Worm (Caenorhabditis elegans): Measurements from ENCODE around the gene C29F5.1.

The C29F5.1 gene

DNA sequence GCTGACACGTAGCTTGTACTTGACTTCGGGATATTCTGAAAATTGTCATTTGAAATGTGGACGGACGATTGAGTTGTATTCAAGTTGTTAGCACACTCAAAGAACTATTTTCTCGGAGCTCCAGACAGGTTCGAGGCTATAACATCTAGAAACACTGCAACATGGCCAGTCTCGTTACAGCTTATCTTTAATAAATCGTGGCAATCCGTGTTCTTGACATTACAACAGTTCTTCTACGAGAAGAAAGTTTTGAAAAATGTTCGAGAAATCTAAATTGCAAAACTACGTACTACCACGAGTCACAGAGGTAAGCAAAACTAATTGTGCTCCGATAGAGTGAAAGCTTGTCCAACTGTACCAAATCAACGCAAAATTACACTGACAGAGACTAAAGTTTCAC, 18.8 kb downstream of the C29F5.1 start:
- TF ChIP-seq elt-1 (tag; optimal IDR thresholded peaks at IDR 0.05) (no peak), egl-27 (tag; optimal IDR thresholded peaks at IDR 0.05) (no peak), nhr-129 (tag; optimal IDR thresholded peaks at IDR 0.05) (no peak), nhr-237 (tag; optimal IDR thresholded peaks at IDR 0.05) (no peak), gmeb-1 (tag; optimal IDR thresholded peaks at IDR 0.05) (no peak), skn-1 (tag; optimal IDR thresholded peaks at IDR 0.05) (no peak), fos-1 (tag; optimal IDR thresholded peaks at IDR 0.05) (no peak), ztf-1 (GFP tag; conservative IDR thresholded peaks at IDR 0.05) (no peak), lin-13 (GFP tag; optimal IDR thresholded peaks at IDR 0.05) (no peak), nhr-77 (tag; optimal IDR thresholded peaks at IDR 0.05) (no peak), lsy-2 (tag; optimal IDR thresholded peaks at IDR 0.05) (no peak), R02D3.7 (tag; optimal IDR thresholded peaks at IDR 0.05) (no peak), blmp-1 (tag; optimal IDR thresholded peaks at IDR 0.05; ENCODE audit: insufficient read depth) (no peak)

DNA sequence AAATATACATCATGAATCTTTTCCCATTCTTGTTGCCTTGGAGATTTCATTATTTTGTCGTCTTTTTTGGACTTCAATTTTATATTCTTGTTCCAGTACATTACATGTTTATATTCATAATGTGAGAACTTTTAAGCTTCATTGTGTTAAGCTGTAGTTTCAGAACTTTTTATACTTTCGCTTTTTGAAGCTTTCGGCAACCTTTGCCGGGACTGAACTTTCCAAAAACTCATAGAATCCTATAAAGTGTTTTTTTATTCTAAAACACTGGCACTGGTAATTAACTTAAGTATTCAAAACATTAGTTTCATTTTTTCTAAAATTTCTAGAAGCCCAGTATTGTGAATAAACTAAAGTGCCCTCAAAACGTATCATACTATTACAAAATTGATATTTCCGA, 19.7 kb downstream of the C29F5.1 start, which contains the start of gene C32D5.4:
C32D5.4 (minus strand) TSS at position 101 of the 400 bp plus-strand sequence.
- no peak for TF ChIP-seq nhr-12 (tag; optimal IDR thresholded peaks at IDR 0.05)

ce11 chrII:6324086-6324485, 20.8 kb downstream of the C29F5.1 start, which contains the start of gene sma-6:
Gene sma-6 (plus strand): TSS chrII:6324484.
- TF ChIP-seq fos-1 (tag; optimal IDR thresholded peaks at IDR 0.05): peak; percentile 32
- peak; percentile 50 for TF ChIP-seq sma-3 (GFP tag; optimal IDR thresholded peaks at IDR 0.05)
- TF ChIP-seq sem-4 (tag; optimal IDR thresholded peaks at IDR 0.05): no peak

DNA sequence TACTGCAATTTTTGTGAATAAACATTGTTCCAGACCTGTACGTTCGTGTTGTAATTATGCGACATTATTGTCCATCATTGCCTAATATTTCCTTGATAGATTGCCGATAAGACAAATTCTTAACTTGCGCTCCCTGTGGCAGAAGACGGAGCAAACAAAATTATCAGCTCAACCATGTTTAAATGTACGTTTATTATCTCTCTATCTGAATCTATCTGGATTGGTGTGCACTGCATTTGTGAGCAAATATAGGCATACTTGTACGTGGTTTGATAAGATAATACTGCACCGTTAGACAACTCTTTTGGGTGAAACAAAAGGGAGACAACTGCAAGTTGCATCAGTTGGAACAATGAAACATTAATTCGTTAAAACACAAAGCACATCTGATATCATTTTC, 24.0 kb downstream of the C29F5.1 start:
- TF ChIP-seq fos-1 (tag; optimal IDR thresholded peaks at IDR 0.05) (peak; percentile 91), mbf-1 (tag; optimal IDR thresholded peaks at IDR 0.05) (no peak), blmp-1 (tag; optimal IDR thresholded peaks at IDR 0.05; ENCODE audit: insufficient read depth) (no peak), peb-1 (tag; optimal IDR thresholded peaks at IDR 0.05) (no peak), ztf-1 (GFP tag; conservative IDR thresholded peaks at IDR 0.05) (no peak), nhr-6 (tag; optimal IDR thresholded peaks at IDR 0.05) (no peak), Y55F3AM.14 (GFP tag; optimal IDR thresholded peaks at IDR 0.05) (no peak), lin-13 (GFP tag; optimal IDR thresholded peaks at IDR 0.05) (no peak), unc-62 (GFP tag; optimal IDR thresholded peaks at IDR 0.05) (no peak), ztf-11 (tag; optimal IDR thresholded peaks at IDR 0.05) (no peak), unc-55 (GFP tag; optimal IDR thresholded peaks at IDR 0.05) (no peak), nhr-21 (tag; optimal IDR thresholded peaks at IDR 0.05) (no peak), R02D3.7 (tag; optimal IDR thresholded peaks at IDR 0.05) (no peak), aly-2 (tag; optimal IDR thresholded peaks at IDR 0.05) (no peak), alr-1 (tag; optimal IDR thresholded peaks at IDR 0.05) (no peak), ceh-82 (tag; optimal IDR thresholded peaks at IDR 0.05) (no peak), nhr-23 (tag; optimal IDR thresholded peaks at IDR 0.05) (no peak), ztf-4 (tag; optimal IDR thresholded peaks at IDR 0.05) (no peak), nhr-237 (tag; optimal IDR thresholded peaks at IDR 0.05) (no peak), elt-1 (tag; optimal IDR thresholded peaks at IDR 0.05) (no peak), lin-39 (tag; optimal IDR thresholded peaks at IDR 0.05) (no peak), lin-11 (tag; optimal IDR thresholded peaks at IDR 0.05) (no peak), ZK546.5 (tag; optimal IDR thresholded peaks at IDR 0.05) (no peak), ceh-16 (tag; optimal IDR thresholded peaks at IDR 0.05) (no peak), nhr-12 (tag; optimal IDR thresholded peaks at IDR 0.05) (no peak), nhr-129 (tag; optimal IDR thresholded peaks at IDR 0.05) (no peak), sma-9 (GFP tag; optimal IDR thresholded peaks at IDR 0.05) (peak; percentile 67), sma-9 (tag; optimal IDR thresholded peaks at IDR 0.05) (no peak), crh-2 (tag; optimal IDR thresholded peaks at IDR 0.05) (peak; percentile 70), nhr-77 (tag; optimal IDR thresholded peaks at IDR 0.05) (no peak), F13H6.1 (tag; optimal IDR thresholded peaks at IDR 0.05) (peak; percentile 57), unc-39 (tag; optimal IDR thresholded peaks at IDR 0.05) (no peak), mdl-1 (tag; optimal IDR thresholded peaks at IDR 0.05) (no peak), gmeb-1 (tag; optimal IDR thresholded peaks at IDR 0.05) (peak; percentile 24), ama-1 (optimal IDR thresholded peaks at IDR 0.05) (no peak), nhr-25 (tag; optimal IDR thresholded peaks at IDR 0.05) (no peak), lsy-2 (tag; optimal IDR thresholded peaks at IDR 0.05) (no peak), skn-1 (tag; optimal IDR thresholded peaks at IDR 0.05) (no peak), egl-27 (tag; optimal IDR thresholded peaks at IDR 0.05) (no peak), snpc-4 (tag; optimal IDR thresholded peaks at IDR 0.05) (no peak), C34F6.9 (tag; optimal IDR thresholded peaks at IDR 0.05) (no peak), mab-5 (tag; optimal IDR thresholded peaks at IDR 0.05) (no peak), dmd-4 (tag; optimal IDR thresholded peaks at IDR 0.05) (no peak), zag-1 (tag; optimal IDR thresholded peaks at IDR 0.05) (no peak), sma-3 (GFP tag; optimal IDR thresholded peaks at IDR 0.05) (peak; percentile 5), nhr-11 (tag; optimal IDR thresholded peaks at IDR 0.05) (no peak)

All from whole organism, L2 larva.